Worm (Caenorhabditis elegans) whole organism, mixed stage, embryonic: ENCODE data around the gene W09D10.5.
A peak's percentile ranks its signal among the peaks of the same experiment; 100 is the strongest.

ENCODE experiments used
- bed-3 ChIP-seq: fragments of 200-800 bp; sonication (Bioruptor generic); optimal IDR thresholded peaks from 3 replicates; lab custom pipeline; 2018; ENCODE audit warnings: mild to moderate bottlenecking, missing genetic modification characterization, moderate library complexity, missing compliant biosample characterization
- lsy-2 ChIP-seq: fragments of 150-350 bp; optimal IDR thresholded peaks from 2 replicates; lab custom pipeline; 2014; ENCODE audit warnings: missing biosample characterization, missing genetic modification characterization
- mab-5 ChIP-seq: fragments of 150-350 bp; optimal IDR thresholded peaks from 2 replicates; lab custom pipeline; 2014; ENCODE audit warnings: missing biosample characterization, missing genetic modification characterization
- mep-1 ChIP-seq: fragments of 150-350 bp; optimal IDR thresholded peaks from 2 replicates; lab custom pipeline; 2017; ENCODE audit warnings: missing biosample characterization, missing genetic modification reagents, missing genetic modification characterization, inconsistent platforms
- nhr-12 ChIP-seq: fragments of 150-350 bp; optimal IDR thresholded peaks from 2 replicates; lab custom pipeline; 2014; ENCODE audit warnings: missing biosample characterization, missing genetic modification characterization
- nhr-28 ChIP-seq: fragments of 150-350 bp; optimal IDR thresholded peaks from 2 replicates; lab custom pipeline; 2014; ENCODE audit warnings: missing biosample characterization, missing genetic modification characterization
- unc-39 ChIP-seq: fragments of 150-350 bp; optimal IDR thresholded peaks from 2 replicates; lab custom pipeline; 2014; ENCODE audit warnings: missing biosample characterization, missing genetic modification characterization
- unc-62 ChIP-seq: fragments of 150-350 bp; optimal IDR thresholded peaks from 2 replicates; lab custom pipeline; 2014; ENCODE audit warnings: missing biosample characterization, missing genetic modification reagents, missing genetic modification characterization
- zip-8 ChIP-seq: fragments of 150-350 bp; optimal IDR thresholded peaks from 2 replicates; lab custom pipeline; 2014; ENCODE audit warnings: missing biosample characterization, missing genetic modification characterization
- ztf-11 ChIP-seq: fragments of 150-350 bp; optimal IDR thresholded peaks from 2 replicates; lab custom pipeline; 2014; ENCODE audit warnings: missing biosample characterization, missing genetic modification characterization

DNA sequence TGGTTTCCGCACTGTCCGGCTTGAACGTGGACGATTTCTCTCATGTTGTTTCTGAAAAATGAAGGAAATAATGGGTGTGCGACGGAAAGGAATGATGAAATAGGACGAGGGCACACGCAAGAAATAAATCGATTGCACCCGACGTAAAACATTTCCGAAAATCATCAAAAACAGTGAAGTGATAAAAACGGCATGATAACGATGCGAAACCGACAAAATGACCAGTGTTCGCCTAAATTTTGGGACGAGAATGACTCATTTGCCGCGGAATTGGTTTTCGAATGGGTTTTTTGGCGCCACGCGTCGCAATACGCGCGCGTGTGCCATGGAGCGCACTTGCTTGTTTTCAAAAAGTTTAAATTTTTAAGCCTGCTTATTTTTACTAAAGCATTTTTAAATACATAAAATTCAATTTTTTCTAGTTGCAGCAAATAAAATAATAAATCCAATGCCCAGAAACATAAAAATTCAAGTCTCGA lies 31.1 kb upstream of the W09D10.5 start, which contains the start of the genes tbb-1 and rib-2:
- no peak for TF ChIP-seq bed-3 (GFP tag; lab: Kevin White, UChicago)
- TF ChIP-seq nhr-28 (tag; lab: Kevin White, UChicago): no peak
- TF ChIP-seq ztf-11: no peak
- TF ChIP-seq unc-39 (tag; lab: Kevin White, UChicago): no peak
- TF ChIP-seq lsy-2: peak; percentile 70
- TF ChIP-seq unc-62 (GFP tag; lab: Kevin White, UChicago): no peak
- peak; percentile 93 for TF ChIP-seq mep-1 (tag; lab: Kevin White, UChicago)
- no peak for TF ChIP-seq mab-5 (tag; lab: Kevin White, UChicago)
- TF ChIP-seq nhr-12: no peak
- TF ChIP-seq zip-8 (tag; lab: Kevin White, UChicago): no peak
